Worm (Caenorhabditis elegans): ENCODE data around the gene ssp-32.

ssp-32 gene

DNA sequence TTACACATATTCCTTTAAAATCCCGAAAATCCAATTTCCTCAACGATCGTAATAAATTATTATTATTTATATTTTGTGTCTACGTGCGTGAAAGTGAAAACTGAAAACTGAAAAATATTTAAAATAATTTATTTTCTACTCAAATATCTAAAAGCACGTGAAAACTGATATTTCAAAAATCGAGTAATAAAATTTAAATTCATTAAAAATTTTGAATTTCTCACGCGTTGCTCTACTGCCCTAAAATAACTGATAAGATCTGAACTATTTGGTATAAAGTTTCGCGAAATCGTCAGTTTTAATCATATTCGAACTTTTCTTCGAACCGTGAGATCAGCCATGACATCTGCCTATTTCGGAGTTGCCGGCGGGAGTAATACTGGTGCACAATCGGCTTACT lies 42.9 kb upstream of the ssp-32 start, which contains the start of gene ssq-1:
Gene ssq-1, plus strand, starts transcription at position 301 of the 400 bp plus-strand sequence.
- no peak for TF ChIP-seq drap-1 (GFP tag; optimal IDR thresholded peaks at IDR 0.05)
- no peak for TF ChIP-seq tbx-8 (GFP tag; optimal IDR thresholded peaks at IDR 0.05)
- TF ChIP-seq ceh-39 (tag; optimal IDR thresholded peaks at IDR 0.05), result no peak
- no peak for TF ChIP-seq sptf-1 (tag; optimal IDR thresholded peaks at IDR 0.05)
- TF ChIP-seq nhr-76 (tag; optimal IDR thresholded peaks at IDR 0.05), result no peak
- no peak for TF ChIP-seq lin-13 (tag; optimal IDR thresholded peaks at IDR 0.05)
- no peak for TF ChIP-seq cnd-1 (tag; optimal IDR thresholded peaks at IDR 0.05)
- TF ChIP-seq ham-2 (GFP tag; optimal IDR thresholded peaks at IDR 0.05), result no peak
- TF ChIP-seq mls-2 (tag; optimal IDR thresholded peaks at IDR 0.05), result no peak
- no peak for TF ChIP-seq zip-8 (tag; optimal IDR thresholded peaks at IDR 0.05)
- no peak for TF ChIP-seq mep-1 (tag; optimal IDR thresholded peaks at IDR 0.05)
- TF ChIP-seq unc-39 (tag; optimal IDR thresholded peaks at IDR 0.05), result no peak
- TF ChIP-seq unc-62 (GFP tag; optimal IDR thresholded peaks at IDR 0.05), result no peak

DNA sequence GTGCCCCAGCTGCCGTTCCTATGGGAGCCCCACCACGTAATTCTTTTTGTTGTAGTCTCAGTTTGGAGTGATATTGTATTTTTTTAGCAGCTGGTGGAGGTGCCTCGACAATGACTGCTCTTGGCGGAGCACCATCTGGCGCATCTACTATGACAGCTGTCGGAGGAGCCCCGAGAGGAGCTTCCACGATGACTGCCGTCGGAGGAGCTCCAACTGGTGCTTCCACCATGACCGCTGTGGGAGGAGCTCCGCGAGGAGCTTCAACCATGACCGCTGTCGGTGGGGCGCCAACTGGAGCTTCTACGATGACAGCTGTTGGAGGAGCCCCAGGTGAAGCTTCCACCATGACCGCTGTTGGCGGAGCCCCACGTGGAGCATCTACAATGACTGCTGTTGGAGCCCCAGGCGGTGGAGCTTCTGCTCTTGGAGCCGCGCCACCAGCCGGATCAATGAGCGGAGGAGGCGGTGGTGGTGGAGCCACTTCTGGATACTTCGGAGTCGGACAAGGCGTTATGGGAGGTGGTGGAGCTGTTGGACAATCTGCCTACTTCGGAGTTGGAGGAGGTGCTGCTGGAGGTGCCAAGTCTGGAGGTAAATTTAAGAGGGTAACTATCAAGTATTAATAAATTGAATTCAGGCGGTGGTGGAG lies 42.2 kb upstream of the ssp-32 start:
- TF ChIP-seq lin-32 (GFP tag; optimal IDR thresholded peaks at IDR 0.05) (peak; percentile 62), unc-62 (GFP tag; optimal IDR thresholded peaks at IDR 0.05) (no peak), sptf-1 (tag; optimal IDR thresholded peaks at IDR 0.05) (no peak)

DNA sequence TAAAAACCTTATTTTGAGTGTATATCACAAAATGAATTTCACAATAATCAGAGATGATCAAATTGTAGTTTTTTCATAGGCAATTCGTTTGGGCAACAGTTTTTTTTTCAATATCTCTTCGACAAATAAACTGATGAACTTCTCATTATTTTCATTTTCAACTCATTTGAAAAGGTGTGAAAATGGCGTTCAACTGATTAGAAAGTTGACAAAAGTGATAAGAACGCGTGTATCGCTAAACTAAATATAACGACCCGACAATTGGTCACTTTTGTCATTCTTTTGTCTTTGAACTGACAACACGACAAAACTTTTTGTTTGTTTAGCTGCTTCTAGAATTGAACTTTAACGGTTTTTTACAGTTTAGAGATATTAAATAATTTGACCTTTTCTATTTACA lies 40.2 kb upstream of the ssp-32 start:
- TF ChIP-seq drap-1 (GFP tag; optimal IDR thresholded peaks at IDR 0.05), result no peak
- TF ChIP-seq unc-62 (GFP tag; optimal IDR thresholded peaks at IDR 0.05), result no peak
- no peak for TF ChIP-seq hlh-1 (tag; optimal IDR thresholded peaks at IDR 0.05)
- no peak for TF ChIP-seq ceh-83 (GFP tag; optimal IDR thresholded peaks at IDR 0.05)
- no peak for TF ChIP-seq ceh-39 (tag; optimal IDR thresholded peaks at IDR 0.05)
- no peak for TF ChIP-seq sptf-1 (tag; optimal IDR thresholded peaks at IDR 0.05)
- no peak for TF ChIP-seq lin-32 (GFP tag; optimal IDR thresholded peaks at IDR 0.05)
- no peak for TF ChIP-seq ces-1 (GFP tag; optimal IDR thresholded peaks at IDR 0.05)
- TF ChIP-seq mep-1 (tag; optimal IDR thresholded peaks at IDR 0.05), result no peak
- TF ChIP-seq lin-13 (tag; optimal IDR thresholded peaks at IDR 0.05), result no peak
- TF ChIP-seq mab-5 (tag; optimal IDR thresholded peaks at IDR 0.05), result no peak
- no peak for TF ChIP-seq flh-1 (GFP tag; optimal IDR thresholded peaks at IDR 0.05)
- TF ChIP-seq sem-2 (GFP tag; optimal IDR thresholded peaks at IDR 0.05), result no peak
- no peak for TF ChIP-seq zip-8 (tag; optimal IDR thresholded peaks at IDR 0.05)
- TF ChIP-seq ztf-11 (tag; optimal IDR thresholded peaks at IDR 0.05), result no peak

DNA sequence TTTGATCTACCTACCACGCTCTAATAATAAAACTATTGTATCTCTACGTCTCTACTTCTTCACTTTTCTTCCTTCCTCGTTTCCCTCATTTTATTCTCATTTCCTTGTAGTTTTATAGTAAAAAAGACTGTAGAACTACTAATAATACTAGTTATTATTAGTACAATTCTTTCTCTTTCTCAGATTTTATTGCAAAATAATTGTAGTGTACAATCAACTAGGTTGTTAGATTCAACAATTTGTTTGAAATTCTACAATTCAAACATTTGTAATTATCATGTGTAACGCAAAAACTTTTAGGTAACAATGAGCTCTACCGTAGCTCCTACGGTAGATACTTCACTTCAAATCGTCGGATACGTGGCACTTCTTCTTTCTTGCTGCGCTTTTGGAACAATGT lies 39.5 kb upstream of the ssp-32 start, which contains the start of gene K07F5.12:
Gene K07F5.12, plus strand, starts transcription at position 301 of the 400 bp plus-strand sequence.
- TF ChIP-seq sptf-1 (tag; optimal IDR thresholded peaks at IDR 0.05), result no peak
- TF ChIP-seq mls-2 (tag; optimal IDR thresholded peaks at IDR 0.05), result no peak
- no peak for TF ChIP-seq tbx-8 (GFP tag; optimal IDR thresholded peaks at IDR 0.05)

DNA sequence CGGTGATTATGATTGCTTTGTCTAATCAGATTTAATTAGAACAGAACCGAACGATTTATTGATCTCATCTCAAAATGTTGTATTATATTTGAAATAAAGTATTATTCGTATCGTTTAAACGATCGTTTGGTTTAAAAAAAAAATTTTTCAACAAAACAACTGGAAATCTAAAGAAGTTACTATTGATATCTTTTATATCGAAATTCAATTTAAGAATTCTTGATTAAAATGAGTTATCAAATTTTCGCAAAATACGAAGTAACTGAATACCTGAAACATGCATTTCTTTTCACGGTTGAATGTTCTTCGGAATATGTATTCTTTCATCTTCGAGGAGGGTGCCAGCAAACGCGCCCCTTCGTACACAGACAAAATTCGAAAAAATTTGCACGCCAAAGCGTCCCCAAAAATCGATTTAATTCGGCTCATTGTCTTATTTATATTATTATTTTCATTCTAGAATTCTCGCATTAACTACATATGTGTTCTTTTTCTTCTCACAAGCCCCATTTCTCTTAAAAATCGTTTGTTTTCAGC lies 37.2 kb upstream of the ssp-32 start, which contains the start of gene npp-1:
Gene npp-1, plus strand, starts transcription at position 537 of the 537 bp plus-strand sequence.
- TF ChIP-seq sem-2 (GFP tag; optimal IDR thresholded peaks at IDR 0.05) (no peak), lsy-2 (tag; optimal IDR thresholded peaks at IDR 0.05) (peak; percentile 21), ceh-39 (tag; optimal IDR thresholded peaks at IDR 0.05) (peak; percentile 67), mep-1 (tag; optimal IDR thresholded peaks at IDR 0.05) (peak; percentile 64)

DNA sequence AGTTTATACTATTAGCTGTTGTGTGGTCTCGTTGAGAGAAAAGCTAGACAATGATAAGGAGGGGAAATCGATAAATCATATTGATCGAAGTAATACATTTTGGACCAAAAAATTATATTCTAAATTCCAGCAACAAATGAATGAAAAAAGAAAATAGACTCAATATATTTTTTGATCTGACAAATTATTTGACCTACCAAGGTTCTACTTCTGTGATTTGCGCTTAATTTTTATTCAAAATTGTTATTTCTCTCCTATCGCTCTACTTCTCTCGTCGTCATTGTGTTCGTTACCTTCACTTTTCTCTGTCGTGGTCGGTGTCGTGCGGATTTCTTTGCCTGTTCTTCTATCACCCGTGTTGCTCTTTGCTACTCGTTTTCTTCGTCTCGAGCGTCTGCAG lies 36.2 kb upstream of the ssp-32 start:
- no peak for TF ChIP-seq snpc-4 (tag; optimal IDR thresholded peaks at IDR 0.05)
- TF ChIP-seq lin-32 (GFP tag; optimal IDR thresholded peaks at IDR 0.05), result no peak
- no peak for TF ChIP-seq pha-4 (tag; optimal IDR thresholded peaks at IDR 0.05)
- no peak for TF ChIP-seq nhr-76 (tag; optimal IDR thresholded peaks at IDR 0.05)
- TF ChIP-seq lin-13 (tag; optimal IDR thresholded peaks at IDR 0.05), result no peak
- TF ChIP-seq blmp-1 (tag; optimal IDR thresholded peaks at IDR 0.05), result no peak
- TF ChIP-seq zip-8 (tag; optimal IDR thresholded peaks at IDR 0.05), result no peak
- no peak for TF ChIP-seq nhr-28 (tag; optimal IDR thresholded peaks at IDR 0.05)

DNA sequence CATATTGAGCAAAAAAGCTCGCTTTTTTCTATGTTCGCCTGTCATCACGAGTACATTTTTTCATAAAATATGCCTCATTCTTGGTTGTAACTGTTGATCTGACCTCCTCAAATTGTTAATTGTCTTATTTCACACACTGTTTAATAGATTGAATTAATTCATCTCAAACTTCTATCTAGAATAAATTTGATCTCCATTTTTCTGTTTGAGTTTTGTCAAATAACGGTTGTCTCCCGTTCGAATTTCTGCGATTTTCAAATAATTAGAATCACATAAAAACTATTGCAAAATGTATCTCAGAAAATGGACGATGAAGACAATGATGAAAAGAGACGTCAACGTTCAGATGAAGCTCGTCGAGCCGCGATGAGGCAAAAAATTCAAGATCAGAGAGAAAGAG lies 33.3 kb upstream of the ssp-32 start, which contains the start of gene K07F5.14:
Gene K07F5.14, plus strand, starts transcription at position 301 of the 400 bp plus-strand sequence.
- TF ChIP-seq zip-8 (tag; optimal IDR thresholded peaks at IDR 0.05) (no peak), nhr-28 (tag; optimal IDR thresholded peaks at IDR 0.05) (no peak), sem-2 (GFP tag; optimal IDR thresholded peaks at IDR 0.05) (no peak), hlh-1 (tag; optimal IDR thresholded peaks at IDR 0.05) (no peak), blmp-1 (tag; optimal IDR thresholded peaks at IDR 0.05) (no peak), lsy-2 (tag; optimal IDR thresholded peaks at IDR 0.05) (no peak), nhr-237 (tag; optimal IDR thresholded peaks at IDR 0.05) (no peak), ceh-43 (GFP tag; optimal IDR thresholded peaks at IDR 0.05) (no peak), ceh-39 (tag; optimal IDR thresholded peaks at IDR 0.05) (no peak), unc-39 (tag; optimal IDR thresholded peaks at IDR 0.05) (no peak), nhr-12 (tag; optimal IDR thresholded peaks at IDR 0.05) (no peak), bed-3 (GFP tag; optimal IDR thresholded peaks at IDR 0.05) (no peak), elt-1 (tag; optimal IDR thresholded peaks at IDR 0.05; ENCODE audit: borderline replicate concordance, insufficient read depth) (no peak), cnd-1 (tag; optimal IDR thresholded peaks at IDR 0.05) (no peak), pha-4 (tag; optimal IDR thresholded peaks at IDR 0.05) (no peak), elt-3 (tag; optimal IDR thresholded peaks at IDR 0.05) (no peak)
